Worm (Caenorhabditis elegans) whole organism, L4 larva: Measurements from ENCODE around the gene T27E4.7.

ENCODE experiments used
- D1046.2 ChIP-seq: fragments of 200-800 bp; sonication (Bioruptor generic); IDR thresholded peaks from 2 replicates; pipeline ENCODE4 v1.3.6; 2022; ENCODE audit warnings: missing genetic modification characterization, missing compliant biosample characterization
- F10B5.3 ChIP-seq: sonication (generic microtip); optimal IDR thresholded peaks from 2 replicates; lab custom pipeline; 2016; ENCODE audit warnings: mild to moderate bottlenecking, missing genetic modification characterization, missing compliant biosample characterization
- F37D6.2 ChIP-seq: sonication (generic microtip); optimal IDR thresholded peaks from 2 replicates; lab custom pipeline; 2016; ENCODE audit warnings: mild to moderate bottlenecking, missing genetic modification characterization, missing compliant biosample characterization
- R02D3.7 ChIP-seq: fragments of 150-350 bp; sonication (generic microtip); optimal IDR thresholded peaks from 3 replicates; lab custom pipeline; 2014; ENCODE audit warnings: missing biosample characterization, missing genetic modification characterization
- Y48G9A.11 ChIP-seq: fragments of 200-800 bp; sonication (Bioruptor generic); IDR thresholded peaks from 2 replicates; pipeline ENCODE4 v1.3.6; 2022; ENCODE audit warnings: missing genetic modification reagents, missing genetic modification characterization, missing compliant biosample characterization
- ZK337.2 ChIP-seq: fragments of 200-800 bp; sonication (Bioruptor generic); IDR thresholded peaks from 2 replicates; pipeline ENCODE4 v1.3.6; 2022; ENCODE audit warnings: missing genetic modification reagents, missing genetic modification characterization, missing compliant biosample characterization
- ZK546.5 ChIP-seq, 2 experiments: sonication (generic microtip); optimal IDR thresholded peaks; 2 replicates each; lab custom pipeline; 2017; ENCODE audit warnings: missing biosample characterization in 2 of 2, missing genetic modification characterization in 2 of 2
- attf-4 ChIP-seq: sonication (generic microtip); optimal IDR thresholded peaks from 3 replicates; lab custom pipeline; 2017; ENCODE audit warnings: missing biosample characterization, missing genetic modification characterization
- ceh-28 ChIP-seq: fragments of 150-350 bp; optimal IDR thresholded peaks from 2 replicates; lab custom pipeline; 2014; ENCODE audit warnings: missing biosample characterization, missing genetic modification reagents, missing genetic modification characterization
- ceh-32 ChIP-seq: sonication (generic microtip); optimal IDR thresholded peaks from 2 replicates; lab custom pipeline; 2016; ENCODE audit warnings: mild to moderate bottlenecking, missing genetic modification characterization, missing compliant biosample characterization; ENCODE audit not compliant: poor library complexity
- ceh-44 ChIP-seq: fragments of 200-800 bp; sonication (Bioruptor generic); IDR thresholded peaks from 2 replicates; pipeline ENCODE4 v1.3.6; 2022; ENCODE audit warnings: missing genetic modification reagents, missing genetic modification characterization, missing compliant biosample characterization
- cey-2 ChIP-seq: sonication (generic microtip); optimal IDR thresholded peaks from 3 replicates; lab custom pipeline; 2017; ENCODE audit warnings: missing genetic modification characterization, mild to moderate bottlenecking, missing compliant biosample characterization, antibody characterized with exemption, borderline replicate concordance; ENCODE audit not compliant: insufficient read depth
- dmd-8 ChIP-seq: fragments of 200-800 bp; sonication (Bioruptor generic); IDR thresholded peaks from 2 replicates; pipeline ENCODE4 v1.3.6; 2022; ENCODE audit warnings: missing genetic modification characterization, missing compliant biosample characterization
- dmd-9 ChIP-seq: fragments of 200-800 bp; sonication (Bioruptor generic); IDR thresholded peaks from 2 replicates; pipeline ENCODE4 v1.3.6; 2022; ENCODE audit warnings: missing genetic modification reagents, missing genetic modification characterization, missing compliant biosample characterization
- dpl-1 ChIP-seq: fragments of 150-350 bp; optimal IDR thresholded peaks from 2 replicates; lab custom pipeline; 2014; ENCODE audit warnings: missing biosample characterization, missing genetic modification reagents, missing genetic modification characterization
- egl-43 ChIP-seq: fragments of 200-800 bp; sonication (Bioruptor generic); IDR thresholded peaks from 2 replicates; pipeline ENCODE4 v1.3.6; 2022; ENCODE audit warnings: missing genetic modification reagents, missing genetic modification characterization, missing compliant biosample characterization
- fkh-10 ChIP-seq: fragments of 150-350 bp; optimal IDR thresholded peaks from 2 replicates; lab custom pipeline; 2014; ENCODE audit warnings: missing biosample characterization, missing genetic modification reagents, missing genetic modification characterization
- fos-1 ChIP-seq: fragments of 150-350 bp; optimal IDR thresholded peaks from 2 replicates; lab custom pipeline; 2014; ENCODE audit warnings: missing biosample characterization, missing genetic modification characterization
- gei-8 ChIP-seq: fragments of 200-800 bp; sonication (Bioruptor generic); optimal IDR thresholded peaks from 2 replicates; lab custom pipeline; 2018; ENCODE audit warnings: mild to moderate bottlenecking, missing genetic modification characterization, missing compliant biosample characterization
- hif-1 ChIP-seq, 2 experiments: sonication (generic microtip); optimal IDR thresholded peaks; 2 replicates each; lab custom pipeline; 2016 to 2017; ENCODE audit warnings: missing compliant biosample characterization in 2 of 2, missing genetic modification characterization in 2 of 2, missing genetic modification reagents in 2 of 2, missing genotype in 2 of 2, mild to moderate bottlenecking in 1 of 2
- hlh-11 ChIP-seq: fragments of 200-800 bp; sonication (Bioruptor generic); optimal IDR thresholded peaks from 2 replicates; lab custom pipeline; 2018; ENCODE audit warnings: mild to moderate bottlenecking, missing genetic modification characterization, missing compliant biosample characterization
- hlh-30 ChIP-seq: sonication (generic microtip); optimal IDR thresholded peaks from 2 replicates; lab custom pipeline; 2017; ENCODE audit warnings: antibody characterized with exemption, mild to moderate bottlenecking, missing genetic modification characterization, missing compliant biosample characterization; ENCODE audit not compliant: insufficient read depth
- lin-1 ChIP-seq: fragments of 200-800 bp; sonication (Bioruptor generic); IDR thresholded peaks from 2 replicates; pipeline ENCODE4 v1.3.6; 2022; ENCODE audit warnings: missing genetic modification reagents, missing genetic modification characterization, missing compliant biosample characterization
- lin-13 ChIP-seq: fragments of 150-350 bp; optimal IDR thresholded peaks from 2 replicates; lab custom pipeline; 2014; ENCODE audit warnings: missing biosample characterization, missing genetic modification reagents, missing genetic modification characterization
- lin-15B ChIP-seq: fragments of 150-350 bp; sonication (generic microtip); optimal IDR thresholded peaks from 3 replicates; lab custom pipeline; 2014; ENCODE audit warnings: missing biosample characterization, missing genetic modification characterization
- lin-38 ChIP-seq: fragments of 200-800 bp; sonication (Bioruptor generic); IDR thresholded peaks from 2 replicates; pipeline ENCODE4 v1.3.6; 2022; ENCODE audit warnings: missing genetic modification reagents, missing genetic modification characterization, missing compliant biosample characterization
- lin-39 ChIP-seq: fragments of 150-350 bp; optimal IDR thresholded peaks from 2 replicates; lab custom pipeline; 2014; ENCODE audit warnings: missing biosample characterization, missing genetic modification reagents, missing genetic modification characterization
- madf-5 ChIP-seq, 2 experiments: fragments of 200-800 bp; sonication (Bioruptor generic); IDR thresholded peaks; 2 replicates each; pipeline ENCODE4 v1.3.6; 2022; ENCODE audit warnings: missing compliant biosample characterization in 2 of 2, missing genetic modification characterization in 2 of 2
- madf-9 ChIP-seq: fragments of 200-800 bp; sonication (Bioruptor generic); conservative IDR thresholded peaks from 2 replicates; pipeline ENCODE4 v1.3.6; 2022; ENCODE audit warnings: missing genetic modification reagents, missing genetic modification characterization, missing compliant biosample characterization
- mep-1 ChIP-seq: fragments of 150-350 bp; sonication (generic microtip); optimal IDR thresholded peaks from 3 replicates; lab custom pipeline; 2014; ENCODE audit warnings: missing biosample characterization, missing genetic modification characterization
- mxl-2 ChIP-seq: fragments of 200-800 bp; sonication (Bioruptor generic); conservative IDR thresholded peaks from 2 replicates; pipeline ENCODE4 v1.3.6; 2022; ENCODE audit warnings: missing genetic modification reagents, missing genetic modification characterization, missing compliant biosample characterization
- nhr-237 ChIP-seq: sonication (generic microtip); optimal IDR thresholded peaks from 2 replicates; lab custom pipeline; 2017; ENCODE audit warnings: missing biosample characterization, missing genetic modification characterization
- nhr-25 ChIP-seq: sonication (generic microtip); optimal IDR thresholded peaks from 2 replicates; lab custom pipeline; 2017; ENCODE audit warnings: missing genetic modification characterization, mild to moderate bottlenecking, missing compliant biosample characterization, antibody characterized with exemption, moderate library complexity, borderline replicate concordance; ENCODE audit not compliant: insufficient read depth
- nhr-28 ChIP-seq: fragments of 150-350 bp; optimal IDR thresholded peaks from 2 replicates; lab custom pipeline; 2014; ENCODE audit warnings: missing biosample characterization, missing genetic modification characterization
- nhr-41 ChIP-seq: fragments of 200-800 bp; sonication (Bioruptor generic); IDR thresholded peaks from 2 replicates; pipeline ENCODE4 v1.3.6; 2022; ENCODE audit warnings: missing genetic modification reagents, missing genetic modification characterization, missing compliant biosample characterization
- nhr-48 ChIP-seq: sonication (generic microtip); optimal IDR thresholded peaks from 2 replicates; lab custom pipeline; 2016; ENCODE audit warnings: mild to moderate bottlenecking, missing genetic modification characterization, missing compliant biosample characterization
- nhr-77 ChIP-seq: fragments of 150-350 bp; optimal IDR thresholded peaks from 2 replicates; lab custom pipeline; 2014; ENCODE audit warnings: missing biosample characterization, missing genetic modification characterization
- saeg-2 ChIP-seq: fragments of 200-800 bp; sonication (Bioruptor generic); IDR thresholded peaks from 2 replicates; pipeline ENCODE4 v1.3.6; 2022; ENCODE audit warnings: missing genetic modification reagents, missing genetic modification characterization, missing compliant biosample characterization
- snpc-1.2 ChIP-seq: fragments of 200-800 bp; sonication (Bioruptor generic); IDR thresholded peaks from 2 replicates; pipeline ENCODE4 v1.3.6; 2022; ENCODE audit warnings: missing genetic modification reagents, missing genetic modification characterization, missing compliant biosample characterization
- snpc-4 ChIP-seq: fragments of 150-350 bp; optimal IDR thresholded peaks from 2 replicates; lab custom pipeline; 2014; ENCODE audit warnings: missing biosample characterization, missing genetic modification characterization
- spr-3 ChIP-seq: fragments of 200-800 bp; sonication (Bioruptor generic); optimal IDR thresholded peaks from 2 replicates; lab custom pipeline; 2018; ENCODE audit warnings: mild to moderate bottlenecking, missing genetic modification characterization, missing compliant biosample characterization
- tag-97 ChIP-seq: fragments of 200-800 bp; sonication (Bioruptor generic); IDR thresholded peaks from 2 replicates; pipeline ENCODE4 v1.3.6; 2022; ENCODE audit warnings: missing genetic modification characterization, missing compliant biosample characterization
- unc-130 ChIP-seq: sonication (generic microtip); optimal IDR thresholded peaks from 2 replicates; lab custom pipeline; 2016; ENCODE audit warnings: missing genetic modification reagents, missing genetic modification characterization, missing compliant biosample characterization
- unc-39 ChIP-seq: sonication (generic microtip); optimal IDR thresholded peaks from 2 replicates; lab custom pipeline; 2017; ENCODE audit warnings: missing biosample characterization, missing genetic modification characterization
- zag-1 ChIP-seq: fragments of 150-350 bp; optimal IDR thresholded peaks from 2 replicates; lab custom pipeline; 2014; ENCODE audit warnings: missing biosample characterization, missing genetic modification characterization
- zfp-3 ChIP-seq: fragments of 200-800 bp; sonication (Bioruptor generic); conservative IDR thresholded peaks from 2 replicates; pipeline ENCODE4 v1.3.6; 2022; ENCODE audit warnings: missing genetic modification reagents, missing genetic modification characterization, missing compliant biosample characterization
- ztf-11 ChIP-seq: fragments of 150-350 bp; optimal IDR thresholded peaks from 2 replicates; lab custom pipeline; 2014; ENCODE audit warnings: missing biosample characterization, missing genetic modification characterization
- ztf-7 ChIP-seq: fragments of 150-350 bp; optimal IDR thresholded peaks from 2 replicates; lab custom pipeline; 2014; ENCODE audit warnings: missing biosample characterization, missing genetic modification characterization

The T27E4.7 gene

ce11 chrV:9079965-9080432, 3.9 kb upstream of the T27E4.7 start (continued):
- 0 out of 2 replicates have a peak, but pooled peaks have one; percentile 37 for TF ChIP-seq lin-1
- no peak for TF ChIP-seq Y48G9A.11 (GFP tag; lab: Robert Waterston, UW)
- TF ChIP-seq ceh-28 (tag; lab: Kevin White, UChicago): no peak
- TF ChIP-seq nhr-28 (tag; lab: Kevin White, UChicago): peak; percentile 63
- peak; percentile 74; the same call in 1 of the 2 replicates for TF ChIP-seq saeg-2 (GFP tag; lab: Robert Waterston, UW)
- no peak for TF ChIP-seq tag-97
- no peak for TF ChIP-seq ztf-11 (tag; lab: Kevin White, UChicago)
- TF ChIP-seq gei-8 (GFP tag; lab: Kevin White, UChicago): peak; percentile 76
- peak; percentile 64; the same call in 1 of the 2 replicates for TF ChIP-seq nhr-41 (GFP tag; lab: Robert Waterston, UW)
- TF ChIP-seq lin-38 (GFP tag; lab: Robert Waterston, UW): no peak
- no peak for TF ChIP-seq dmd-9 (GFP tag; lab: Robert Waterston, UW)
- peak; percentile 71; the same call in 1 of the 2 replicates for TF ChIP-seq zfp-3 (GFP tag; lab: Robert Waterston, UW)
- TF ChIP-seq spr-3 (GFP tag; lab: Kevin White, UChicago): no peak
- no peak for TF ChIP-seq R02D3.7 (tag; lab: Kevin White, UChicago)
- no peak for TF ChIP-seq madf-9 (GFP tag; lab: Robert Waterston, UW)
- TF ChIP-seq fkh-10 (GFP tag; lab: Kevin White, UChicago): no peak
- TF ChIP-seq snpc-1.2 (GFP tag; lab: Robert Waterston, UW): no peak
- peak; percentile 73 for TF ChIP-seq hlh-30
- no peak for TF ChIP-seq unc-39 (tag; lab: Kevin White, UChicago)
- 0 out of 2 replicates have a peak, but pooled peaks have one; percentile 7 for TF ChIP-seq mxl-2
- TF ChIP-seq nhr-48 (tag; lab: Kevin White, UChicago): peak; percentile 93
- no peak for TF ChIP-seq snpc-4 (tag; lab: Kevin White, UChicago)
- no peak for TF ChIP-seq fos-1 (tag; lab: Kevin White, UChicago)
- TF ChIP-seq ZK337.2 (GFP tag; lab: Robert Waterston, UW): no peak
- no peak for TF ChIP-seq nhr-25 (tag; lab: Kevin White, UChicago)
- TF ChIP-seq egl-43: no peak
- no peak for TF ChIP-seq lin-15B (tag; lab: Kevin White, UChicago)
- TF ChIP-seq ceh-32 (tag; lab: Kevin White, UChicago): no peak
- TF ChIP-seq lin-13 (GFP tag; lab: Kevin White, UChicago): peak; percentile 36
- peak; percentile 96 for TF ChIP-seq hlh-11

ce11 chrV:9078815-9079525, 2.8 kb upstream of the T27E4.7 start:
- TF ChIP-seq nhr-28 (tag; lab: Kevin White, UChicago) (peak; percentile 54), ZK546.5 (tag; optimal IDR thresholded peaks at IDR 0.05; lab: Kevin White, UChicago) (no peak), zag-1 (tag; lab: Kevin White, UChicago) (no peak), cey-2 (tag; lab: Kevin White, UChicago) (no peak), lin-13 (GFP tag; lab: Kevin White, UChicago) (no peak), saeg-2 (GFP tag; lab: Robert Waterston, UW) (0 out of 2 replicates have a peak, but pooled peaks have one; percentile 38), unc-130 (GFP tag; lab: Kevin White, UChicago) (no peak), ztf-7 (peak; percentile 53), F37D6.2 (tag; lab: Kevin White, UChicago) (no peak), attf-4 (tag; lab: Kevin White, UChicago) (no peak), unc-39 (tag; lab: Kevin White, UChicago) (no peak), nhr-77 (tag; lab: Kevin White, UChicago) (no peak), dpl-1 (GFP tag; lab: Kevin White, UChicago) (no peak), F10B5.3 (tag; lab: Kevin White, UChicago) (no peak), lin-1 (no peak), dmd-8 (GFP tag; lab: Robert Waterston, UW) (no peak), snpc-4 (tag; lab: Kevin White, UChicago) (no peak), ceh-44 (GFP tag; lab: Robert Waterston, UW) (no peak), hif-1 (tag; optimal IDR thresholded peaks at IDR 0.05; lab: Kevin White, UChicago) (peak; percentile 2 to 94), D1046.2 (GFP tag; lab: Robert Waterston, UW) (no peak), lin-39 (tag; lab: Kevin White, UChicago) (no peak), madf-5 (GFP tag; IDR thresholded peaks at IDR 0.05; lab: Robert Waterston, UW) (no peak), gei-8 (GFP tag; lab: Kevin White, UChicago) (peak; percentile 44), mep-1 (tag; lab: Kevin White, UChicago) (no peak), nhr-237 (tag; lab: Kevin White, UChicago) (no peak)
